Worm (Caenorhabditis elegans): ENCODE results near the gene C07E3.9.

- no peak for TF ChIP-seq unc-39 (tag; optimal IDR thresholded peaks at IDR 0.05)
- TF ChIP-seq nhr-10 (tag; optimal IDR thresholded peaks at IDR 0.05), result peak; percentile 45
- TF ChIP-seq egl-27 (tag; optimal IDR thresholded peaks at IDR 0.05), result no peak
- TF ChIP-seq pqm-1 (tag; optimal IDR thresholded peaks at IDR 0.05), result peak; percentile 77
- no peak for TF ChIP-seq snpc-4 (tag; optimal IDR thresholded peaks at IDR 0.05)
- TF ChIP-seq aha-1 (tag), result peak; percentile 97
- peak; percentile 93 for TF ChIP-seq dmd-6 (GFP tag; IDR thresholded peaks at IDR 0.05)
- TF ChIP-seq ztf-11 (tag; optimal IDR thresholded peaks at IDR 0.05), result no peak
- no peak for TF ChIP-seq lin-13 (GFP tag; optimal IDR thresholded peaks at IDR 0.05)
- no peak for TF ChIP-seq nhr-76 (tag; optimal IDR thresholded peaks at IDR 0.05)
- TF ChIP-seq lin-39 (tag; optimal IDR thresholded peaks at IDR 0.05), result no peak
- TF ChIP-seq spr-1 (tag; optimal IDR thresholded peaks at IDR 0.05), result peak; percentile 60
- TF ChIP-seq ceh-82 (tag; optimal IDR thresholded peaks at IDR 0.05), result no peak
- no peak for TF ChIP-seq lin-15B (tag; optimal IDR thresholded peaks at IDR 0.05)
Measured at ce11 chrII:10389038-10389437, 38.5 kb downstream of the C07E3.9 start.
